Fruit fly (Drosophila melanogaster) whole organism, embryonic: ENCODE results near the gene Mkk4.

Source experiments
- Aef1 ChIP-seq: fragments of 200-800 bp; sonication (Bioruptor generic); IDR thresholded peaks from 3 replicates; pipeline ENCODE4 v1.3.6; 2022; ENCODE audit warnings: missing biosample characterization, missing genetic modification characterization
- B-H1 ChIP-seq: fragments of 200-800 bp; sonication (Bioruptor generic); IDR thresholded peaks from 3 replicates; pipeline ENCODE4 v1.3.6; 2022; ENCODE audit warnings: missing biosample characterization, missing genetic modification characterization
- CG11085 ChIP-seq: fragments of 200-800 bp; sonication (Bioruptor generic); IDR thresholded peaks from 2 replicates; pipeline ENCODE4 v1.3.6; 2022; ENCODE audit warnings: missing biosample characterization, missing genetic modification characterization
- CG12155 ChIP-seq: fragments of 200-800 bp; sonication (Bioruptor generic); optimal IDR thresholded peaks from 3 replicates; lab custom pipeline; 2016; ENCODE audit warnings: missing biosample characterization, missing genetic modification characterization
- CG12236 ChIP-seq: fragments of 200-800 bp; sonication (Bioruptor generic); optimal IDR thresholded peaks from 2 replicates; lab custom pipeline; 2016; ENCODE audit warnings: missing biosample characterization, missing genetic modification characterization
- CG13296 ChIP-seq: fragments of 200-800 bp; sonication (Bioruptor generic); optimal IDR thresholded peaks from 3 replicates; lab custom pipeline; 2018; ENCODE audit warnings: missing biosample characterization, mild to moderate bottlenecking, missing genetic modification characterization
- CG16815 ChIP-seq: fragments of 200-800 bp; sonication (Bioruptor generic); optimal IDR thresholded peaks from 3 replicates; lab custom pipeline; 2017; ENCODE audit warnings: missing biosample characterization, mild to moderate bottlenecking, missing genetic modification characterization
- CG17385 ChIP-seq: fragments of 200-800 bp; sonication (Bioruptor generic); optimal IDR thresholded peaks from 3 replicates; lab custom pipeline; 2018; ENCODE audit warnings: missing biosample characterization, mild to moderate bottlenecking, missing genetic modification characterization
- CG17802 ChIP-seq: fragments of 200-800 bp; sonication (Bioruptor generic); optimal IDR thresholded peaks from 2 replicates; lab custom pipeline; 2018; ENCODE audit warnings: missing biosample characterization, mild to moderate bottlenecking, missing genetic modification characterization, moderate library complexity
- CG32772 ChIP-seq: fragments of 200-800 bp; sonication (Bioruptor generic); IDR thresholded peaks from 2 replicates; pipeline ENCODE4 v1.3.6; 2022; ENCODE audit warnings: missing biosample characterization, missing genetic modification characterization
- CG34376 ChIP-seq: fragments of 200-800 bp; sonication (Bioruptor generic); optimal IDR thresholded peaks from 2 replicates; lab custom pipeline; 2018; ENCODE audit warnings: missing biosample characterization, mild to moderate bottlenecking, missing genetic modification characterization
- CG6175 ChIP-seq: fragments of 200-800 bp; sonication (Bioruptor generic); IDR thresholded peaks from 3 replicates; pipeline ENCODE4 v1.3.6; 2022; ENCODE audit warnings: missing biosample characterization, missing genetic modification characterization
- CG7556 ChIP-seq: fragments of 200-800 bp; sonication (Bioruptor generic); optimal IDR thresholded peaks from 2 replicates; lab custom pipeline; 2017; ENCODE audit warnings: missing biosample characterization, mild to moderate bottlenecking, missing genetic modification characterization
- CG8290 ChIP-seq, 3 experiments: fragments of 200-800 bp; sonication (Bioruptor generic); optimal IDR thresholded peaks; 2 replicates each; lab custom pipeline; 2016 to 2019; ENCODE audit warnings: missing biosample characterization in 3 of 3, missing genetic modification characterization in 3 of 3, mild to moderate bottlenecking in 2 of 3, moderate library complexity in 1 of 3
- CG8478 ChIP-seq: fragments of >200 bp; optimal IDR thresholded peaks from 2 replicates; lab custom pipeline; 2018
- CG9876 ChIP-seq: fragments of 200-800 bp; sonication (Bioruptor generic); optimal IDR thresholded peaks from 2 replicates; lab custom pipeline; 2016; ENCODE audit warnings: missing biosample characterization, missing genetic modification characterization
- Chrac-16 ChIP-seq: fragments of 200-800 bp; sonication (Bioruptor generic); optimal IDR thresholded peaks from 3 replicates; lab custom pipeline; 2016; ENCODE audit warnings: missing biosample characterization, missing genetic modification characterization
- Dll ChIP-seq: fragments of 200-800 bp; sonication (Bioruptor generic); IDR thresholded peaks from 4 replicates; pipeline ENCODE4 v1.3.6; 2022; ENCODE audit warnings: missing biosample characterization, missing genetic modification characterization; ENCODE audit not compliant: partially characterized antibody
- Doc2 ChIP-seq: fragments of 200-800 bp; sonication (Bioruptor generic); IDR thresholded peaks from 2 replicates; pipeline ENCODE4 v1.3.6; 2022; ENCODE audit warnings: missing biosample characterization, missing genetic modification characterization
- Ets65A ChIP-seq: fragments of 200-800 bp; sonication (Bioruptor generic); peaks from one replicate; lab custom pipeline; 2016; ENCODE audit warnings: missing biosample characterization, missing genetic modification characterization
- Fer1 ChIP-seq: fragments of 200-800 bp; sonication (Bioruptor generic); optimal IDR thresholded peaks from 2 replicates; lab custom pipeline; 2017; ENCODE audit warnings: missing biosample characterization, mild to moderate bottlenecking, missing genetic modification characterization
- HLH4C ChIP-seq: fragments of 200-800 bp; sonication (Bioruptor generic); IDR thresholded peaks from 3 replicates; pipeline ENCODE4 v1.3.6; 2022; ENCODE audit warnings: missing biosample characterization, missing genetic modification characterization; ENCODE audit not compliant: partially characterized antibody
- HLH54F ChIP-seq: fragments of 200-800 bp; sonication (Bioruptor generic); optimal IDR thresholded peaks from 3 replicates; lab custom pipeline; 2016; ENCODE audit warnings: missing biosample characterization, missing genetic modification characterization
- Hr39 ChIP-seq: fragments of >200 bp; optimal IDR thresholded peaks from 2 replicates; lab custom pipeline; 2017
- Hr78 ChIP-seq, 2 experiments: fragments of 200-800 bp in 1 of 2; fragments of >200 bp in 1 of 2; sonication (Bioruptor generic) in 1 of 2; optimal IDR thresholded peaks; 2 replicates each; lab custom pipeline; 2017 to 2019; ENCODE audit warnings: missing biosample characterization in 2 of 2, missing genetic modification characterization in 2 of 2, mild to moderate bottlenecking in 1 of 2, moderate library complexity in 1 of 2
- Lim3 ChIP-seq: fragments of 200-800 bp; sonication (Bioruptor generic); IDR thresholded peaks from 2 replicates; pipeline ENCODE4 v1.3.6; 2022; ENCODE audit warnings: missing biosample characterization, missing genetic modification characterization
- NK7.1 ChIP-seq: fragments of 200-800 bp; sonication (Bioruptor generic); optimal IDR thresholded peaks from 3 replicates; lab custom pipeline; 2016; ENCODE audit warnings: missing biosample characterization, missing genetic modification characterization
- Neu2 ChIP-seq: fragments of 200-800 bp; sonication (Bioruptor generic); optimal IDR thresholded peaks from 3 replicates; lab custom pipeline; 2016; ENCODE audit warnings: missing biosample characterization, missing genetic modification characterization, borderline replicate concordance
- Opbp ChIP-seq: fragments of 200-800 bp; sonication (Bioruptor generic); IDR thresholded peaks from 3 replicates; pipeline ENCODE4 v1.3.6; 2022; ENCODE audit warnings: missing biosample characterization, missing genetic modification characterization; ENCODE audit not compliant: partially characterized antibody
- aop ChIP-seq: fragments of 200-800 bp; sonication (Bioruptor generic); IDR thresholded peaks from 2 replicates; pipeline ENCODE4 v1.3.6; 2022; ENCODE audit warnings: missing biosample characterization, missing genetic modification characterization
- ap ChIP-seq: fragments of 200-800 bp; sonication (Bioruptor generic); IDR thresholded peaks from 2 replicates; pipeline ENCODE4 v1.3.6; 2022; ENCODE audit warnings: missing biosample characterization, missing genetic modification characterization
- az2 ChIP-seq: fragments of 200-800 bp; sonication (Bioruptor generic); optimal IDR thresholded peaks from 3 replicates; lab custom pipeline; 2016; ENCODE audit warnings: missing biosample characterization, missing genetic modification characterization
- br ChIP-seq: fragments of >200 bp; optimal IDR thresholded peaks from 2 replicates; lab custom pipeline; 2017
- btn ChIP-seq: fragments of 200-800 bp; sonication (Bioruptor generic); optimal IDR thresholded peaks from 2 replicates; lab custom pipeline; 2016; ENCODE audit warnings: missing biosample characterization, missing genetic modification characterization
- chn ChIP-seq: fragments of 200-800 bp; sonication (Bioruptor generic); optimal IDR thresholded peaks from 2 replicates; lab custom pipeline; 2016; ENCODE audit warnings: missing biosample characterization, missing genetic modification characterization
- cwo ChIP-seq: fragments of 200-800 bp; sonication (Bioruptor generic); optimal IDR thresholded peaks from 3 replicates; lab custom pipeline; 2017; ENCODE audit warnings: missing biosample characterization, missing genetic modification characterization, mild to moderate bottlenecking, moderate library complexity, missing genetic modification reagents
- ems ChIP-seq: fragments of 200-800 bp; sonication (Bioruptor generic); optimal IDR thresholded peaks from 3 replicates; lab custom pipeline; 2016; ENCODE audit warnings: missing biosample characterization, missing genetic modification characterization
- fru ChIP-seq: fragments of >200 bp; optimal IDR thresholded peaks from 2 replicates; lab custom pipeline; 2017
- grau ChIP-seq: fragments of 200-800 bp; optimal IDR thresholded peaks from 3 replicates; lab custom pipeline; 2019; ENCODE audit warnings: missing biosample characterization, mild to moderate bottlenecking, missing genetic modification characterization, moderate library complexity
- hb ChIP-seq: fragments of 200-800 bp; sonication (Bioruptor generic); IDR thresholded peaks from 3 replicates; pipeline ENCODE4 v1.3.6; 2022; ENCODE audit warnings: missing biosample characterization, missing genetic modification characterization; ENCODE audit not compliant: partially characterized antibody
- hbn ChIP-seq: fragments of 200-800 bp; sonication (Bioruptor generic); IDR thresholded peaks from 2 replicates; pipeline ENCODE4 v1.3.6; 2022; ENCODE audit warnings: missing biosample characterization, missing genetic modification characterization; ENCODE audit not compliant: partially characterized antibody
- insv ChIP-seq, 2 experiments: fragments of 200-800 bp; sonication (Bioruptor generic); optimal IDR thresholded peaks; 3 replicates each; lab custom pipeline; 2016 to 2018; ENCODE audit warnings: missing biosample characterization in 2 of 2, missing genetic modification characterization in 2 of 2
- knrl ChIP-seq: fragments of 200-800 bp; sonication (Bioruptor generic); IDR thresholded peaks from 3 replicates; pipeline ENCODE4 v1.3.6; 2022; ENCODE audit warnings: missing biosample characterization, missing genetic modification characterization; ENCODE audit not compliant: partially characterized antibody
- nom ChIP-seq: fragments of 200-800 bp; sonication (Bioruptor generic); optimal IDR thresholded peaks from 2 replicates; lab custom pipeline; 2017; ENCODE audit warnings: missing biosample characterization, missing genetic modification characterization, mild to moderate bottlenecking, moderate library complexity, missing genetic modification reagents
- odd ChIP-seq: fragments of 200-800 bp; sonication (Bioruptor generic); optimal IDR thresholded peaks from 2 replicates; lab custom pipeline; 2017; ENCODE audit warnings: missing biosample characterization, mild to moderate bottlenecking, missing genetic modification characterization
- pfk ChIP-seq: fragments of 200-800 bp; sonication (Bioruptor generic); optimal IDR thresholded peaks from 2 replicates; lab custom pipeline; 2018; ENCODE audit warnings: missing biosample characterization, mild to moderate bottlenecking, missing genetic modification characterization, moderate library complexity
- pita ChIP-seq: fragments of 200-800 bp; sonication (Bioruptor generic); optimal IDR thresholded peaks from 2 replicates; lab custom pipeline; 2017; ENCODE audit warnings: missing biosample characterization, mild to moderate bottlenecking, missing genetic modification characterization
- tap ChIP-seq: fragments of 200-800 bp; optimal IDR thresholded peaks from 3 replicates; lab custom pipeline; 2019; ENCODE audit warnings: missing biosample characterization, mild to moderate bottlenecking, missing genetic modification characterization, moderate library complexity
- vnd ChIP-seq: fragments of 200-800 bp; sonication (Bioruptor generic); IDR thresholded peaks from 3 replicates; pipeline ENCODE4 v1.3.6; 2022; ENCODE audit warnings: missing biosample characterization, missing genetic modification characterization; ENCODE audit not compliant: partially characterized antibody

The Mkk4 gene

dm6 chr3R:8673803-8674234 is 23.2 kb upstream of the Mkk4 start, which contains the start of gene mRpL19 (continued):
- TF ChIP-seq ems (GFP tag; lab: Kevin White, UChicago) (no peak), az2 (peak; percentile 9), grau (tag; lab: Kevin White, UChicago) (peak; percentile 57), Doc2 (GFP tag; lab: Robert Waterston, UW) (no peak), hb (no peak; the same call in 2 of the 3 replicates), fru (lab: Kevin White, UChicago) (no peak), odd (GFP tag; lab: Kevin White, UChicago) (peak; percentile 8), CG11085 (GFP tag; lab: Robert Waterston, UW) (no peak), Lim3 (GFP tag; lab: Robert Waterston, UW) (no peak), CG6175 (GFP tag; lab: Robert Waterston, UW) (no peak), vnd (GFP tag; lab: Robert Waterston, UW) (peak; percentile 52; the same call in 2 of the 3 replicates), aop (GFP tag; lab: Robert Waterston, UW) (no peak), Ets65A (GFP tag; lab: Kevin White, UChicago) (no peak), CG16815 (no peak), CG17385 (GFP tag; lab: Kevin White, UChicago) (peak; percentile 50), CG8478 (no peak), Fer1 (GFP tag; lab: Kevin White, UChicago) (peak; percentile 64), tap (peak; percentile 59), chn (GFP tag; lab: Kevin White, UChicago) (no peak), Opbp (GFP tag; lab: Robert Waterston, UW) (no peak; the same call in 2 of the 3 replicates), Dll (GFP tag; lab: Robert Waterston, UW) (peak; percentile 75), CG7556 (GFP tag; lab: Kevin White, UChicago) (peak; percentile 53), CG32772 (GFP tag; lab: Robert Waterston, UW) (no peak), B-H1 (GFP tag; lab: Robert Waterston, UW) (no peak), Chrac-16 (peak; percentile 2), cwo (GFP tag; lab: Kevin White, UChicago) (no peak), pita (GFP tag; lab: Kevin White, UChicago) (no peak), pfk (no peak), NK7.1 (GFP tag; lab: Kevin White, UChicago) (no peak), CG17802 (no peak), insv (GFP tag; optimal IDR thresholded peaks at IDR 0.05; lab: Kevin White, UChicago) (peak in 1 of 2 experiments; percentile 23), CG13296 (peak; percentile 69), btn (GFP tag; lab: Kevin White, UChicago) (no peak)

- TF ChIP-seq CG12155 (GFP tag; lab: Kevin White, UChicago) (peak; percentile 26), nom (GFP tag; lab: Kevin White, UChicago) (no peak), hbn (no peak), CG11085 (GFP tag; lab: Robert Waterston, UW) (no peak), CG9876 (GFP tag; lab: Kevin White, UChicago) (peak; percentile 27), HLH4C (no peak), Neu2 (peak; percentile 44), Fer1 (GFP tag; lab: Kevin White, UChicago) (peak; percentile 63), CG34376 (peak; percentile 91), HLH54F (GFP tag; lab: Kevin White, UChicago) (peak; percentile 39), CG12236 (peak; percentile 35), CG8290 (GFP tag; optimal IDR thresholded peaks at IDR 0.05; lab: Kevin White, UChicago) (peak; percentile 57), CG8290 (tag; optimal IDR thresholded peaks at IDR 0.05; lab: Kevin White, UChicago) (peak in 1 of 2 experiments; percentile 71), knrl (no peak), ap (GFP tag; lab: Robert Waterston, UW) (no peak), Hr39 (lab: Kevin White, UChicago) (no peak), Aef1 (GFP tag; lab: Robert Waterston, UW) (no peak; the same call in 2 of the 3 replicates), Hr78 (GFP tag; optimal IDR thresholded peaks at IDR 0.05; lab: Kevin White, UChicago) (peak in 1 of 2 experiments; percentile 98), br (lab: Kevin White, UChicago) (no peak)
Observed at dm6 chr3R:8670529-8671491, 20.2 kb upstream of the Mkk4 start, which contains the start of gene p. Gene p (minus strand): TSS chr3R:8670684.
